Worm (Caenorhabditis elegans): Measurements from ENCODE around the gene ZK856.11.

Gene ZK856.11

ce11 chrV:10174632-10175075 is 30.1 kb downstream of the ZK856.11 start (continued):
- TF ChIP-seq gmeb-2 (tag; optimal IDR thresholded peaks at IDR 0.05) (no peak), lim-6 (tag; optimal IDR thresholded peaks at IDR 0.05) (no peak), K02D7.2 (tag; optimal IDR thresholded peaks at IDR 0.05) (no peak), K09A11.1 (tag; optimal IDR thresholded peaks at IDR 0.05; ENCODE audit: insufficient read depth) (no peak), ceh-19 (GFP tag; optimal IDR thresholded peaks at IDR 0.05) (peak; percentile 31), unc-3 (GFP tag; conservative IDR thresholded peaks at IDR 0.05) (no peak), unc-3 (tag; optimal IDR thresholded peaks at IDR 0.05) (peak; percentile 32), C08G9.2 (tag; optimal IDR thresholded peaks at IDR 0.05) (no peak), T23F11.4 (GFP tag; optimal IDR thresholded peaks at IDR 0.05) (no peak), hlh-8 (tag; optimal IDR thresholded peaks at IDR 0.05) (no peak), ceh-6 (GFP tag; optimal IDR thresholded peaks at IDR 0.05) (no peak), ceh-30 (tag; optimal IDR thresholded peaks at IDR 0.05) (no peak), zip-5 (tag; optimal IDR thresholded peaks at IDR 0.05) (no peak), ceh-31 (tag; optimal IDR thresholded peaks at IDR 0.05) (peak; percentile 82), ceh-45 (GFP tag; IDR thresholded peaks at IDR 0.05) (no peak), nhr-11 (tag; optimal IDR thresholded peaks at IDR 0.05) (no peak), pat-9 (tag; optimal IDR thresholded peaks at IDR 0.05) (no peak), ceh-18 (tag; optimal IDR thresholded peaks at IDR 0.05) (peak; percentile 41), hlh-30 (tag; optimal IDR thresholded peaks at IDR 0.05; ENCODE audit: insufficient read depth) (peak; percentile 66), ref-2 (tag; optimal IDR thresholded peaks at IDR 0.05) (no peak), unc-42 (tag; optimal IDR thresholded peaks at IDR 0.05) (peak; percentile 96), pha-2 (tag; optimal IDR thresholded peaks at IDR 0.05) (no peak), fkh-10 (GFP tag; optimal IDR thresholded peaks at IDR 0.05) (no peak), ahr-1 (tag; optimal IDR thresholded peaks at IDR 0.05) (no peak), elt-4 (tag; optimal IDR thresholded peaks at IDR 0.05) (no peak), elt-2 (tag; optimal IDR thresholded peaks at IDR 0.05) (no peak), ttx-3 (tag; optimal IDR thresholded peaks at IDR 0.05) (no peak), ceh-14 (tag; optimal IDR thresholded peaks at IDR 0.05) (peak; percentile 83), sox-4 (tag; optimal IDR thresholded peaks at IDR 0.05) (no peak), ceh-34 (tag; optimal IDR thresholded peaks at IDR 0.05) (peak; percentile 24), pha-4 (tag; optimal IDR thresholded peaks at IDR 0.05) (no peak), syd-9 (tag; optimal IDR thresholded peaks at IDR 0.05) (no peak), npax-4 (tag; optimal IDR thresholded peaks at IDR 0.05) (no peak), ceh-48 (tag; optimal IDR thresholded peaks at IDR 0.05) (peak; percentile 99), hlh-15 (tag; optimal IDR thresholded peaks at IDR 0.05) (no peak), unc-55 (GFP tag; optimal IDR thresholded peaks at IDR 0.05) (no peak), ets-4 (tag; optimal IDR thresholded peaks at IDR 0.05) (no peak), ceh-24 (tag; optimal IDR thresholded peaks at IDR 0.05) (no peak)

- TF ChIP-seq hlh-15 (tag; optimal IDR thresholded peaks at IDR 0.05) (no peak), ceh-24 (tag; optimal IDR thresholded peaks at IDR 0.05) (no peak)
These were observed 31.1 kb downstream of the ZK856.11 start, which contains the start of gene egl-3 for ce11 chrV:10173653-10174052. egl-3 (minus strand) TSS chrV:10173753.

- no peak for TF ChIP-seq zip-5 (tag; optimal IDR thresholded peaks at IDR 0.05)
- no peak for TF ChIP-seq K09A11.1 (tag; optimal IDR thresholded peaks at IDR 0.05; ENCODE audit: insufficient read depth)
These were observed 35.9 kb downstream of the ZK856.11 start for ce11 chrV:10168870-10169269.

- TF ChIP-seq hlh-15 (tag; optimal IDR thresholded peaks at IDR 0.05) (no peak), nhr-11 (tag; optimal IDR thresholded peaks at IDR 0.05) (no peak)
These were observed 38.4 kb downstream of the ZK856.11 start, which contains the start of gene C51E3.6 for ce11 chrV:10166368-10166767. C51E3.6 (minus strand) TSS chrV:10166468.
